Worm (Caenorhabditis elegans) whole organism, late embryonic: ENCODE measurements around the gene srx-46.
A peak's percentile ranks its signal among the peaks of the same experiment; 100 is the strongest.

Experiments used
- C08G9.2 ChIP-seq: sonication (generic microtip); optimal IDR thresholded peaks from 2 replicates; lab custom pipeline; 2016; ENCODE audit warnings: mild to moderate bottlenecking, missing genetic modification characterization, moderate library complexity, missing compliant biosample characterization
- K02D7.2 ChIP-seq: sonication (generic microtip); optimal IDR thresholded peaks from 2 replicates; lab custom pipeline; 2017; ENCODE audit warnings: mild to moderate bottlenecking, missing genetic modification characterization, missing compliant biosample characterization
- K09A11.1 ChIP-seq: sonication (generic microtip); optimal IDR thresholded peaks from 2 replicates; lab custom pipeline; 2017; ENCODE audit warnings: antibody characterized with exemption, mild to moderate bottlenecking, missing genetic modification characterization, missing compliant biosample characterization; ENCODE audit not compliant: insufficient read depth
- Y22D7AL.16 ChIP-seq: sonication (generic microtip); optimal IDR thresholded peaks from 2 replicates; lab custom pipeline; 2016; ENCODE audit warnings: missing genetic modification characterization, missing compliant biosample characterization
- ceh-14 ChIP-seq: sonication (generic microtip); optimal IDR thresholded peaks from 2 replicates; lab custom pipeline; 2016; ENCODE audit warnings: missing genotype, missing genetic modification characterization, missing compliant biosample characterization
- ceh-18 ChIP-seq: sonication (generic microtip); optimal IDR thresholded peaks from 2 replicates; lab custom pipeline; 2016; ENCODE audit warnings: missing genetic modification characterization, missing compliant biosample characterization
- ceh-19 ChIP-seq: fragments of 200-800 bp; sonication (Bioruptor generic); optimal IDR thresholded peaks from 2 replicates; lab custom pipeline; 2018; ENCODE audit warnings: mild to moderate bottlenecking, missing genetic modification characterization, missing compliant biosample characterization
- ceh-2 ChIP-seq: sonication (generic microtip); optimal IDR thresholded peaks from 2 replicates; lab custom pipeline; 2016; ENCODE audit warnings: missing genotype, missing genetic modification characterization, missing compliant biosample characterization
- ceh-24 ChIP-seq: sonication (generic microtip); optimal IDR thresholded peaks from 2 replicates; lab custom pipeline; 2016; ENCODE audit warnings: mild to moderate bottlenecking, missing genetic modification characterization, missing compliant biosample characterization
- ceh-30 ChIP-seq: fragments of 150-350 bp; optimal IDR thresholded peaks from 2 replicates; lab custom pipeline; 2014; ENCODE audit warnings: missing biosample characterization, missing genetic modification characterization
- ceh-45 ChIP-seq: fragments of 200-800 bp; sonication (Bioruptor generic); IDR thresholded peaks from 2 replicates; pipeline ENCODE4 v1.3.6; 2022; ENCODE audit warnings: missing genetic modification reagents, missing genetic modification characterization, missing compliant biosample characterization
- ceh-6 ChIP-seq: fragments of 200-800 bp; sonication (Bioruptor generic); optimal IDR thresholded peaks from 2 replicates; lab custom pipeline; 2018; ENCODE audit warnings: mild to moderate bottlenecking, missing genetic modification characterization, missing compliant biosample characterization
- che-1 ChIP-seq: sonication (generic microtip); optimal IDR thresholded peaks from 2 replicates; lab custom pipeline; 2016; ENCODE audit warnings: mild to moderate bottlenecking, missing genetic modification characterization, missing compliant biosample characterization
- dmd-4 ChIP-seq: sonication (generic microtip); optimal IDR thresholded peaks from 2 replicates; lab custom pipeline; 2016; ENCODE audit warnings: borderline replicate concordance, missing genetic modification characterization, missing compliant biosample characterization
- dve-1 ChIP-seq: sonication (generic microtip); optimal IDR thresholded peaks from 2 replicates; lab custom pipeline; 2017; ENCODE audit warnings: antibody characterized with exemption, mild to moderate bottlenecking, missing genetic modification characterization, missing compliant biosample characterization
- elt-2 ChIP-seq: sonication (generic microtip); optimal IDR thresholded peaks from 2 replicates; lab custom pipeline; 2016; ENCODE audit warnings: missing genetic modification reagents, missing genetic modification characterization, missing compliant biosample characterization
- ets-4 ChIP-seq: sonication (generic microtip); optimal IDR thresholded peaks from 2 replicates; lab custom pipeline; 2016; ENCODE audit warnings: missing genetic modification characterization, missing compliant biosample characterization
- eyg-1 ChIP-seq: sonication (generic microtip); optimal IDR thresholded peaks from 2 replicates; lab custom pipeline; 2016; ENCODE audit warnings: missing genotype, missing genetic modification characterization, missing compliant biosample characterization
- fkh-10 ChIP-seq: fragments of 150-350 bp; optimal IDR thresholded peaks from 2 replicates; lab custom pipeline; 2014; ENCODE audit warnings: missing biosample characterization, missing genetic modification reagents, missing genetic modification characterization
- fkh-6 ChIP-seq: sonication (generic microtip); optimal IDR thresholded peaks from 2 replicates; lab custom pipeline; 2016; ENCODE audit warnings: missing genetic modification characterization, missing compliant biosample characterization
- gmeb-2 ChIP-seq: sonication (generic microtip); optimal IDR thresholded peaks from 2 replicates; lab custom pipeline; 2016; ENCODE audit warnings: missing genetic modification characterization, inconsistent platforms, missing compliant biosample characterization
- hlh-15 ChIP-seq: sonication (generic microtip); optimal IDR thresholded peaks from 2 replicates; lab custom pipeline; 2016; ENCODE audit warnings: missing genetic modification characterization, missing compliant biosample characterization
- hlh-6 ChIP-seq: sonication (generic microtip); optimal IDR thresholded peaks from 2 replicates; lab custom pipeline; 2016; ENCODE audit warnings: missing genotype, missing genetic modification characterization, missing compliant biosample characterization
- hlh-8 ChIP-seq: sonication (generic microtip); optimal IDR thresholded peaks from 2 replicates; lab custom pipeline; 2016; ENCODE audit warnings: missing genotype, missing genetic modification characterization, missing compliant biosample characterization
- madf-2 ChIP-seq: sonication (generic microtip); optimal IDR thresholded peaks from 2 replicates; lab custom pipeline; 2017; ENCODE audit warnings: missing genetic modification characterization, missing compliant biosample characterization
- mec-3 ChIP-seq: sonication (generic microtip); optimal IDR thresholded peaks from 2 replicates; lab custom pipeline; 2016; ENCODE audit warnings: borderline replicate concordance, missing genetic modification characterization, missing compliant biosample characterization
- nfya-1 ChIP-seq: sonication (generic microtip); optimal IDR thresholded peaks from 2 replicates; lab custom pipeline; 2017; ENCODE audit warnings: missing genetic modification characterization, mild to moderate bottlenecking, missing compliant biosample characterization, antibody characterized with exemption, moderate library complexity
- nhr-11 ChIP-seq: fragments of 150-350 bp; optimal IDR thresholded peaks from 2 replicates; lab custom pipeline; 2014; ENCODE audit warnings: missing biosample characterization, missing genetic modification characterization
- nhr-232 ChIP-seq: sonication (generic microtip); optimal IDR thresholded peaks from 2 replicates; lab custom pipeline; 2016; ENCODE audit warnings: missing genetic modification characterization, missing compliant biosample characterization
- odd-2 ChIP-seq: sonication (generic microtip); optimal IDR thresholded peaks from 2 replicates; lab custom pipeline; 2017; ENCODE audit warnings: antibody characterized with exemption, mild to moderate bottlenecking, missing genetic modification characterization, missing compliant biosample characterization
- pag-3 ChIP-seq: sonication (generic microtip); optimal IDR thresholded peaks from 2 replicates; lab custom pipeline; 2016; ENCODE audit warnings: missing compliant biosample characterization, missing genetic modification characterization, borderline replicate concordance
- pax-1 ChIP-seq: fragments of 150-350 bp; optimal IDR thresholded peaks from 2 replicates; lab custom pipeline; 2014; ENCODE audit warnings: missing biosample characterization, missing genetic modification characterization
- pqm-1 ChIP-seq: sonication (generic microtip); optimal IDR thresholded peaks from 2 replicates; lab custom pipeline; 2016; ENCODE audit warnings: missing genetic modification characterization, missing compliant biosample characterization
- pros-1 ChIP-seq: fragments of 150-350 bp; optimal IDR thresholded peaks from 2 replicates; lab custom pipeline; 2014; ENCODE audit warnings: missing biosample characterization, missing genetic modification reagents, missing genetic modification characterization
- rnt-1 ChIP-seq: sonication (generic microtip); optimal IDR thresholded peaks from 2 replicates; lab custom pipeline; 2016; ENCODE audit warnings: missing genetic modification characterization, missing compliant biosample characterization
- sdc-2 ChIP-seq: sonication (generic microtip); optimal IDR thresholded peaks from 2 replicates; lab custom pipeline; 2016; ENCODE audit warnings: missing genotype, missing genetic modification characterization, missing compliant biosample characterization
- sox-2 ChIP-seq: fragments of 200-800 bp; sonication (Bioruptor generic); IDR thresholded peaks from 2 replicates; pipeline ENCODE4 v1.3.6; 2022; ENCODE audit warnings: missing genetic modification reagents, missing genetic modification characterization, missing compliant biosample characterization
- sox-4 ChIP-seq: sonication (generic microtip); optimal IDR thresholded peaks from 2 replicates; lab custom pipeline; 2017; ENCODE audit warnings: mild to moderate bottlenecking, missing genetic modification characterization, inconsistent platforms, missing compliant biosample characterization
- syd-9 ChIP-seq: sonication (generic microtip); optimal IDR thresholded peaks from 2 replicates; lab custom pipeline; 2016; ENCODE audit warnings: mild to moderate bottlenecking, missing genetic modification characterization, moderate library complexity, missing compliant biosample characterization
- tbx-2 ChIP-seq: sonication (generic microtip); optimal IDR thresholded peaks from 2 replicates; lab custom pipeline; 2016; ENCODE audit warnings: missing genetic modification characterization, missing compliant biosample characterization
- ttx-3 ChIP-seq: sonication (generic microtip); optimal IDR thresholded peaks from 2 replicates; lab custom pipeline; 2016; ENCODE audit warnings: missing genetic modification reagents, missing genetic modification characterization, missing compliant biosample characterization
- unc-42 ChIP-seq: sonication (generic microtip); optimal IDR thresholded peaks from 2 replicates; lab custom pipeline; 2016; ENCODE audit warnings: missing genotype, missing genetic modification characterization, missing compliant biosample characterization
- unc-55 ChIP-seq: sonication (generic microtip); optimal IDR thresholded peaks from 2 replicates; lab custom pipeline; 2017; ENCODE audit warnings: missing biosample characterization, missing genetic modification reagents, missing genetic modification characterization
- unc-86 ChIP-seq: sonication (generic microtip); optimal IDR thresholded peaks from 2 replicates; lab custom pipeline; 2016; ENCODE audit warnings: missing genetic modification characterization, missing compliant biosample characterization
- zip-5 ChIP-seq: sonication (generic microtip); optimal IDR thresholded peaks from 2 replicates; lab custom pipeline; 2016; ENCODE audit warnings: missing genetic modification characterization, missing compliant biosample characterization
- ztf-16 ChIP-seq: sonication (generic microtip); optimal IDR thresholded peaks from 2 replicates; lab custom pipeline; 2017; ENCODE audit warnings: missing genetic modification characterization, missing compliant biosample characterization

srx-46 gene

ce11 chrV:9342965-9343628 is 9.9 kb upstream of the srx-46 start:
- TF ChIP-seq odd-2 (tag; lab: Kevin White, UChicago) (no peak), ceh-18 (tag; lab: Kevin White, UChicago) (no peak), mec-3 (tag; lab: Kevin White, UChicago) (no peak), sox-4 (tag; lab: Kevin White, UChicago) (no peak), syd-9 (tag; lab: Kevin White, UChicago) (no peak), ttx-3 (tag; lab: Kevin White, UChicago) (no peak), ceh-2 (tag; lab: Kevin White, UChicago) (no peak), unc-86 (tag; lab: Kevin White, UChicago) (no peak), ets-4 (tag; lab: Kevin White, UChicago) (no peak), che-1 (tag; lab: Kevin White, UChicago) (no peak), Y22D7AL.16 (tag; lab: Kevin White, UChicago) (no peak), pros-1 (no peak), pqm-1 (no peak), unc-55 (no peak), ceh-19 (no peak), ceh-6 (GFP tag; lab: Kevin White, UChicago) (no peak), eyg-1 (tag; lab: Kevin White, UChicago) (no peak)

- TF ChIP-seq sdc-2 = peak; percentile 83
- TF ChIP-seq K09A11.1 (tag; lab: Kevin White, UChicago) = peak; percentile 90
- TF ChIP-seq dve-1 (tag; lab: Kevin White, UChicago) = peak; percentile 96
- peak; percentile 75 for TF ChIP-seq ttx-3 (tag; lab: Kevin White, UChicago)
- peak; percentile 12 for TF ChIP-seq zip-5
- TF ChIP-seq ztf-16 = peak; percentile 93
- TF ChIP-seq pag-3 = peak; percentile 88
- TF ChIP-seq rnt-1 (tag; lab: Kevin White, UChicago) = peak; percentile 99
- no peak for TF ChIP-seq ceh-30 (tag; lab: Kevin White, UChicago)
- peak; percentile 71 for TF ChIP-seq Y22D7AL.16 (tag; lab: Kevin White, UChicago)
- peak; percentile 84 for TF ChIP-seq pax-1 (tag; lab: Kevin White, UChicago)
- peak; percentile 93 for TF ChIP-seq hlh-8
- TF ChIP-seq pros-1 = peak; percentile 82
- TF ChIP-seq gmeb-2 (tag; lab: Kevin White, UChicago) = peak; percentile 56
- peak; percentile 91 for TF ChIP-seq madf-2 (tag; lab: Kevin White, UChicago)
- no peak for TF ChIP-seq hlh-15 (tag; lab: Kevin White, UChicago)
- TF ChIP-seq elt-2 (tag; lab: Kevin White, UChicago) = peak; percentile 97
- TF ChIP-seq nhr-11 = no peak
- TF ChIP-seq K02D7.2 (tag; lab: Kevin White, UChicago) = peak; percentile 70
- peak; percentile 67 for TF ChIP-seq fkh-10 (GFP tag; lab: Kevin White, UChicago)
- TF ChIP-seq sox-4 (tag; lab: Kevin White, UChicago) = peak; percentile 76
- peak; percentile 95 for TF ChIP-seq syd-9 (tag; lab: Kevin White, UChicago)
- 0 out of 2 replicates have a peak, but pooled peaks have one; percentile 48 for TF ChIP-seq ceh-45
- peak; percentile 21 for TF ChIP-seq ceh-6 (GFP tag; lab: Kevin White, UChicago)
- peak; percentile 84 for TF ChIP-seq sox-2
- peak; percentile 100 for TF ChIP-seq ceh-18 (tag; lab: Kevin White, UChicago)
- peak; percentile 77 for TF ChIP-seq hlh-6 (tag; lab: Kevin White, UChicago)
- TF ChIP-seq nfya-1 (tag; lab: Kevin White, UChicago) = peak; percentile 93
- TF ChIP-seq C08G9.2 (tag; lab: Kevin White, UChicago) = peak; percentile 63
- TF ChIP-seq fkh-6 = peak; percentile 77
- peak; percentile 97 for TF ChIP-seq ceh-14 (tag; lab: Kevin White, UChicago)
- TF ChIP-seq tbx-2 (tag; lab: Kevin White, UChicago) = peak; percentile 99
- TF ChIP-seq ceh-2 (tag; lab: Kevin White, UChicago) = peak; percentile 71
- peak; percentile 68 for TF ChIP-seq dmd-4 (tag; lab: Kevin White, UChicago)
- peak; percentile 93 for TF ChIP-seq ets-4 (tag; lab: Kevin White, UChicago)
- peak; percentile 98 for TF ChIP-seq pqm-1
- TF ChIP-seq nhr-232 (tag; lab: Kevin White, UChicago) = peak; percentile 34
- peak; percentile 60 for TF ChIP-seq ceh-24
- peak; percentile 97 for TF ChIP-seq unc-42 (tag; lab: Kevin White, UChicago)
These were observed 9.1 kb upstream of the srx-46 start, which contains the start of gene tos-1 for ce11 chrV:9343629-9344624. tos-1 (minus strand) TSS chrV:9344203.
